Fruit fly (Drosophila melanogaster) whole organism, prepupa: Measurements from ENCODE around the gene Usp8.

ENCODE experiments used
- CG1621 ChIP-seq: fragments of 200-800 bp; sonication (Bioruptor generic); optimal IDR thresholded peaks from 3 replicates; lab custom pipeline; 2018; ENCODE audit warnings: missing biosample characterization, mild to moderate bottlenecking, missing genetic modification characterization
- CG16779 ChIP-seq: fragments of 200-800 bp; sonication (Bioruptor generic); optimal IDR thresholded peaks from 3 replicates; lab custom pipeline; 2017; ENCODE audit warnings: missing biosample characterization, mild to moderate bottlenecking, missing genetic modification characterization
- CG31627 ChIP-seq: fragments of 200-800 bp; sonication (Bioruptor generic); optimal IDR thresholded peaks from 3 replicates; lab custom pipeline; 2016; ENCODE audit warnings: missing biosample characterization, missing genetic modification characterization
- Ets96B ChIP-seq: fragments of 200-800 bp; optimal IDR thresholded peaks from 2 replicates; lab custom pipeline; 2019; ENCODE audit warnings: missing biosample characterization, mild to moderate bottlenecking, missing genetic modification characterization, moderate library complexity
- Lpt ChIP-seq: fragments of 200-800 bp; sonication (Bioruptor generic); optimal IDR thresholded peaks from 3 replicates; lab custom pipeline; 2016; ENCODE audit warnings: missing biosample characterization, missing genetic modification characterization
- Sox15 ChIP-seq: fragments of 200-800 bp; sonication (Bioruptor generic); optimal IDR thresholded peaks from 3 replicates; lab custom pipeline; 2016; ENCODE audit warnings: missing biosample characterization, missing genetic modification characterization
- cyc ChIP-seq: fragments of 200-800 bp; sonication (Bioruptor generic); optimal IDR thresholded peaks from 3 replicates; lab custom pipeline; 2016; ENCODE audit warnings: missing biosample characterization, missing genetic modification characterization
- fkh ChIP-seq: fragments of 200-800 bp; sonication (Bioruptor generic); optimal IDR thresholded peaks from 3 replicates; lab custom pipeline; 2017; ENCODE audit warnings: missing biosample characterization, mild to moderate bottlenecking, missing genetic modification characterization, moderate library complexity

dm6 chr3R:21181957-21182356, 47.9 kb downstream of the Usp8 start:
- no peak for TF ChIP-seq fkh
- no peak for TF ChIP-seq CG1621 (tag; lab: Kevin White, UChicago)
- no peak for TF ChIP-seq Sox15 (GFP tag; lab: Kevin White, UChicago)
- TF ChIP-seq Ets96B (tag; lab: Kevin White, UChicago) = no peak
- no peak for TF ChIP-seq Lpt (GFP tag; lab: Kevin White, UChicago)
- no peak for TF ChIP-seq cyc (GFP tag; lab: Kevin White, UChicago)
- no peak for TF ChIP-seq CG31627 (GFP tag; lab: Kevin White, UChicago)
- TF ChIP-seq CG16779 (tag; lab: Kevin White, UChicago) = no peak
